Fruit fly (Drosophila melanogaster) whole organism, embryonic: Measurements from ENCODE around the gene CG9107.
A peak's percentile ranks its signal among the peaks of the same experiment; 100 is the strongest.

Experiments used
- BEAF-32 ChIP-seq: fragments of 200-800 bp; sonication (Bioruptor generic); optimal IDR thresholded peaks from 3 replicates; lab custom pipeline; 2017; ENCODE audit warnings: missing biosample characterization, missing genetic modification characterization, mild to moderate bottlenecking, moderate library complexity, missing genetic modification reagents
- CG10431 ChIP-seq: fragments of 200-800 bp; sonication (Bioruptor generic); optimal IDR thresholded peaks from 3 replicates; lab custom pipeline; 2018; ENCODE audit warnings: missing biosample characterization, mild to moderate bottlenecking, missing genetic modification characterization
- CG1233 ChIP-seq: fragments of 200-800 bp; sonication (Bioruptor generic); optimal IDR thresholded peaks from 4 replicates; lab custom pipeline; 2018; ENCODE audit warnings: missing biosample characterization, mild to moderate bottlenecking, missing genetic modification characterization
- CG1529 ChIP-seq: fragments of 200-800 bp; sonication (Bioruptor generic); optimal IDR thresholded peaks from 3 replicates; lab custom pipeline; 2018; ENCODE audit warnings: missing biosample characterization, missing genetic modification characterization
- CG1603 ChIP-seq: fragments of 200-800 bp; sonication (Bioruptor generic); optimal IDR thresholded peaks from 2 replicates; lab custom pipeline; 2019; ENCODE audit warnings: missing biosample characterization, mild to moderate bottlenecking, missing genetic modification characterization, moderate library complexity
- CG17328 ChIP-seq: fragments of 200-800 bp; sonication (Bioruptor generic); IDR thresholded peaks from 2 replicates; pipeline ENCODE4 v1.3.6; 2022; ENCODE audit warnings: missing biosample characterization, missing genetic modification characterization
- CG2116 ChIP-seq: fragments of 200-800 bp; sonication (Bioruptor generic); optimal IDR thresholded peaks from 3 replicates; lab custom pipeline; 2018; ENCODE audit warnings: missing biosample characterization, mild to moderate bottlenecking, missing genetic modification characterization
- CG31224 ChIP-seq: fragments of 200-800 bp; sonication (Bioruptor generic); IDR thresholded peaks from 2 replicates; pipeline ENCODE4 v1.3.6; 2022; ENCODE audit warnings: missing biosample characterization, missing genetic modification characterization
- CG34224 ChIP-seq: fragments of 200-800 bp; sonication (Bioruptor generic); IDR thresholded peaks from 3 replicates; pipeline ENCODE4 v1.3.6; 2022; ENCODE audit warnings: missing biosample characterization, missing genetic modification characterization; ENCODE audit not compliant: partially characterized antibody
- CG42726 ChIP-seq: fragments of 200-800 bp; sonication (Bioruptor generic); IDR thresholded peaks from 2 replicates; pipeline ENCODE4 v1.3.6; 2022; ENCODE audit warnings: missing biosample characterization, missing genetic modification characterization; ENCODE audit not compliant: partially characterized antibody
- CG4617 ChIP-seq: fragments of 200-800 bp; sonication (Bioruptor generic); optimal IDR thresholded peaks from 3 replicates; lab custom pipeline; 2016; ENCODE audit warnings: missing biosample characterization, missing genetic modification characterization, borderline replicate concordance
- CG6272 ChIP-seq: fragments of 200-800 bp; sonication (Bioruptor generic); IDR thresholded peaks from 2 replicates; pipeline ENCODE4 v1.3.6; 2022; ENCODE audit warnings: missing biosample characterization, missing genetic modification characterization
- CG6854 ChIP-seq: fragments of 200-800 bp; sonication (Bioruptor generic); optimal IDR thresholded peaks from 3 replicates; lab custom pipeline; 2017; ENCODE audit warnings: missing biosample characterization, mild to moderate bottlenecking, missing genetic modification characterization
- CG7963 ChIP-seq: fragments of 200-800 bp; sonication (Bioruptor generic); IDR thresholded peaks from 3 replicates; pipeline ENCODE4 v1.3.6; 2022; ENCODE audit warnings: missing biosample characterization, missing genetic modification characterization; ENCODE audit not compliant: partially characterized antibody
- CG8290 ChIP-seq, 3 experiments: fragments of 200-800 bp; sonication (Bioruptor generic); optimal IDR thresholded peaks; 2 replicates each; lab custom pipeline; 2016 to 2019; ENCODE audit warnings: missing biosample characterization in 3 of 3, missing genetic modification characterization in 3 of 3, mild to moderate bottlenecking in 2 of 3, moderate library complexity in 1 of 3
- CoRest ChIP-seq: fragments of 200-800 bp; sonication (Bioruptor generic); optimal IDR thresholded peaks from 3 replicates; lab custom pipeline; 2018; ENCODE audit warnings: missing biosample characterization, mild to moderate bottlenecking, missing genetic modification characterization, moderate library complexity
- CrebB ChIP-seq: fragments of 200-800 bp; sonication (Bioruptor generic); optimal IDR thresholded peaks from 3 replicates; lab custom pipeline; 2018; ENCODE audit warnings: missing biosample characterization, mild to moderate bottlenecking, missing genetic modification characterization
- Dp ChIP-seq: fragments of 200-800 bp; sonication (Bioruptor generic); optimal IDR thresholded peaks from 2 replicates; lab custom pipeline; 2018; ENCODE audit warnings: missing biosample characterization, mild to moderate bottlenecking, missing genetic modification characterization, moderate library complexity
- Elba2 ChIP-seq: fragments of 200-800 bp; sonication (Bioruptor generic); optimal IDR thresholded peaks from 3 replicates; lab custom pipeline; 2016; ENCODE audit warnings: missing biosample characterization, missing genetic modification characterization
- Ets97D ChIP-seq: fragments of 200-800 bp; sonication (Bioruptor generic); optimal IDR thresholded peaks from 3 replicates; lab custom pipeline; 2016; ENCODE audit warnings: missing biosample characterization, missing genetic modification characterization
- Fer3 ChIP-seq: fragments of 200-800 bp; sonication (Bioruptor generic); optimal IDR thresholded peaks from 2 replicates; lab custom pipeline; 2018; ENCODE audit warnings: missing biosample characterization, mild to moderate bottlenecking, missing genetic modification characterization, moderate library complexity
- Jarid2 ChIP-seq: fragments of 200-800 bp; sonication (Bioruptor generic); optimal IDR thresholded peaks from 3 replicates; lab custom pipeline; 2017; ENCODE audit warnings: mild to moderate bottlenecking, missing biosample characterization, missing genetic modification reagents, missing genetic modification characterization
- MBD-R2 ChIP-seq: fragments of 200-800 bp; sonication (Bioruptor generic); IDR thresholded peaks from 2 replicates; pipeline ENCODE4 v1.3.6; 2022; ENCODE audit warnings: missing biosample characterization, missing genetic modification characterization
- MESR4 ChIP-seq: fragments of 200-800 bp; sonication (Bioruptor generic); optimal IDR thresholded peaks from 2 replicates; lab custom pipeline; 2018; ENCODE audit warnings: missing biosample characterization, mild to moderate bottlenecking, missing genetic modification characterization, moderate library complexity
- Max ChIP-seq: fragments of 200-800 bp; sonication (Bioruptor generic); optimal IDR thresholded peaks from 2 replicates; lab custom pipeline; 2016; ENCODE audit warnings: missing biosample characterization, mild to moderate bottlenecking, missing genetic modification characterization
- Meics ChIP-seq: fragments of 200-800 bp; sonication (Bioruptor generic); optimal IDR thresholded peaks from 2 replicates; lab custom pipeline; 2017; ENCODE audit warnings: missing biosample characterization, mild to moderate bottlenecking, missing genetic modification characterization
- NFAT ChIP-seq: fragments of 200-800 bp; sonication (Bioruptor generic); IDR thresholded peaks from 2 replicates; pipeline ENCODE4 v1.3.6; 2022; ENCODE audit warnings: missing biosample characterization, missing genetic modification characterization
- Oaz ChIP-seq: fragments of 200-800 bp; sonication (Bioruptor generic); IDR thresholded peaks from 2 replicates; pipeline ENCODE4 v1.3.6; 2022; ENCODE audit warnings: missing biosample characterization, missing genetic modification characterization
- Spps ChIP-seq: fragments of 200-800 bp; sonication (Bioruptor generic); optimal IDR thresholded peaks from 2 replicates; lab custom pipeline; 2018; ENCODE audit warnings: missing biosample characterization, mild to moderate bottlenecking, missing genetic modification characterization
- Vsx1 ChIP-seq: fragments of 200-800 bp; sonication (Bioruptor generic); optimal IDR thresholded peaks from 2 replicates; lab custom pipeline; 2017; ENCODE audit warnings: missing biosample characterization, mild to moderate bottlenecking, missing genetic modification characterization, missing genetic modification reagents
- YL-1 ChIP-seq: fragments of 200-800 bp; sonication (Bioruptor generic); optimal IDR thresholded peaks from 3 replicates; lab custom pipeline; 2017; ENCODE audit warnings: missing biosample characterization, mild to moderate bottlenecking, missing genetic modification characterization
- abd-A ChIP-seq: fragments of 200-800 bp; sonication (Bioruptor generic); optimal IDR thresholded peaks from 3 replicates; lab custom pipeline; 2019; ENCODE audit warnings: missing biosample characterization, mild to moderate bottlenecking, missing genetic modification characterization, moderate library complexity
- amos ChIP-seq: fragments of 200-800 bp; sonication (Bioruptor generic); IDR thresholded peaks from 2 replicates; pipeline ENCODE4 v1.3.6; 2022; ENCODE audit warnings: missing biosample characterization, missing genetic modification characterization; ENCODE audit not compliant: partially characterized antibody
- ase ChIP-seq: fragments of 200-800 bp; sonication (Bioruptor generic); IDR thresholded peaks from 3 replicates; pipeline ENCODE4 v1.3.6; 2022; ENCODE audit warnings: missing biosample characterization, missing genetic modification characterization
- chinmo ChIP-seq: fragments of 200-800 bp; sonication (Bioruptor generic); IDR thresholded peaks from 4 replicates; pipeline ENCODE4 v1.3.6; 2022; ENCODE audit warnings: missing biosample characterization, missing genetic modification characterization; ENCODE audit not compliant: partially characterized antibody
- crp ChIP-seq, 2 experiments: fragments of 200-800 bp; sonication (Bioruptor generic); optimal IDR thresholded peaks; 2 replicates in 1 of 2; 3 replicates in 1 of 2; lab custom pipeline; 2017; ENCODE audit warnings: missing biosample characterization in 2 of 2, missing genetic modification characterization in 2 of 2, mild to moderate bottlenecking in 1 of 2, moderate library complexity in 1 of 2
- dan ChIP-seq: fragments of 200-800 bp; sonication (Bioruptor generic); IDR thresholded peaks from 2 replicates; pipeline ENCODE4 v1.3.6; 2022; ENCODE audit warnings: missing biosample characterization, missing genetic modification characterization
- danr ChIP-seq: fragments of 200-800 bp; sonication (Bioruptor generic); IDR thresholded peaks from 2 replicates; pipeline ENCODE4 v1.3.6; 2022; ENCODE audit warnings: missing biosample characterization, missing genetic modification characterization
- gcm2 ChIP-seq: fragments of 200-800 bp; sonication (Bioruptor generic); optimal IDR thresholded peaks from 2 replicates; lab custom pipeline; 2016; ENCODE audit warnings: missing biosample characterization, missing genetic modification characterization
- hbn ChIP-seq: fragments of 200-800 bp; sonication (Bioruptor generic); IDR thresholded peaks from 2 replicates; pipeline ENCODE4 v1.3.6; 2022; ENCODE audit warnings: missing biosample characterization, missing genetic modification characterization; ENCODE audit not compliant: partially characterized antibody
- kah ChIP-seq: fragments of 200-800 bp; sonication (Bioruptor generic); optimal IDR thresholded peaks from 2 replicates; lab custom pipeline; 2018; ENCODE audit warnings: missing biosample characterization, mild to moderate bottlenecking, missing genetic modification characterization
- klu ChIP-seq: fragments of 200-800 bp; sonication (Bioruptor generic); IDR thresholded peaks from 2 replicates; pipeline ENCODE4 v1.3.6; 2022; ENCODE audit warnings: missing biosample characterization, missing genetic modification characterization
- nom ChIP-seq: fragments of 200-800 bp; sonication (Bioruptor generic); optimal IDR thresholded peaks from 2 replicates; lab custom pipeline; 2017; ENCODE audit warnings: missing biosample characterization, missing genetic modification characterization, mild to moderate bottlenecking, moderate library complexity, missing genetic modification reagents
- p53 ChIP-seq: fragments of 200-800 bp; sonication (Bioruptor generic); optimal IDR thresholded peaks from 2 replicates; lab custom pipeline; 2016; ENCODE audit warnings: missing biosample characterization, missing genetic modification characterization
- pb ChIP-seq: fragments of 200-800 bp; sonication (Bioruptor generic); optimal IDR thresholded peaks from 3 replicates; lab custom pipeline; 2016; ENCODE audit warnings: missing biosample characterization, missing genetic modification characterization
- pum ChIP-seq: fragments of 200-800 bp; sonication (Bioruptor generic); optimal IDR thresholded peaks from 2 replicates; lab custom pipeline; 2016; ENCODE audit warnings: missing biosample characterization, missing genetic modification characterization
- ranshi ChIP-seq: fragments of 200-800 bp; sonication (Bioruptor generic); IDR thresholded peaks from 2 replicates; pipeline ENCODE4 v1.3.6; 2022; ENCODE audit warnings: missing biosample characterization, missing genetic modification characterization
- schlank ChIP-seq: fragments of 200-800 bp; sonication (Bioruptor generic); optimal IDR thresholded peaks from 2 replicates; lab custom pipeline; 2018; ENCODE audit warnings: missing biosample characterization, mild to moderate bottlenecking, missing genetic modification characterization
- sr ChIP-seq: fragments of 200-800 bp; sonication (Bioruptor generic); IDR thresholded peaks from 3 replicates; pipeline ENCODE4 v1.3.6; 2022; ENCODE audit warnings: missing biosample characterization, missing genetic modification characterization
- trem ChIP-seq: fragments of 200-800 bp; optimal IDR thresholded peaks from 3 replicates; lab custom pipeline; 2019; ENCODE audit warnings: missing biosample characterization, mild to moderate bottlenecking, missing genetic modification characterization, moderate library complexity

The CG9107 gene

DNA sequence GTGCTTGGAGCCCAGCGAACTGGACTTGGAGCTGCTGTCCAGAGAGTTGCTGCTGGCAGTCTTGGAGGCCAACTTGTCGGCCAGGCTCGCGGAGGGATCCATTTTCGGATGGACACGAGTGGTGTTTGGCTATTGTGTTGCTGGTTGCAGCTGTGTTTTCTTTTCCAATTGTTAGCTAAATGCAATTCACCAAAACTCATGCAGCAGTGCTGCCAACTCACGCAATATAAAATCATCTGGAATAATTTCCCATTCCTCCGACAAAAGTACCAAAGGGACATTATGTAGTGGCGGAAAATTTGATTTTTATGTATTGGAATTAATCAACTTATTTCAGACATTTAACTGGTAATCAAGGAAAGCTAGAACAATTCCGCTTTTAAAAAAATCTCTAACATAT, 12.4 kb upstream of the CG9107 start, which contains the start of gene mtm (continued):
- TF ChIP-seq amos: peak; percentile 18; the same call in 1 of the 2 replicates
- peak; percentile 99 for TF ChIP-seq trem (tag; lab: Kevin White, UChicago)
- no peak for TF ChIP-seq Jarid2 (GFP tag; lab: Kevin White, UChicago)
- peak; percentile 3 for TF ChIP-seq BEAF-32
- no peak for TF ChIP-seq dan (GFP tag; lab: Robert Waterston, UW)
- peak; percentile 40 to 91 for TF ChIP-seq crp (GFP tag; optimal IDR thresholded peaks at IDR 0.05; lab: Kevin White, UChicago)
- no peak for TF ChIP-seq CG31224
- no peak for TF ChIP-seq ranshi (GFP tag; lab: Robert Waterston, UW)
- TF ChIP-seq Max (GFP tag; lab: Kevin White, UChicago): no peak
- no peak for TF ChIP-seq pum
- TF ChIP-seq CG2116 (GFP tag; lab: Kevin White, UChicago): peak; percentile 12
- TF ChIP-seq Spps (tag; lab: Kevin White, UChicago): no peak
- no peak for TF ChIP-seq CG6272 (GFP tag; lab: Robert Waterston, UW)
- peak; percentile 45 for TF ChIP-seq Elba2 (GFP tag; lab: Kevin White, UChicago)
- TF ChIP-seq CG17328 (GFP tag; lab: Robert Waterston, UW): no peak
- no peak for TF ChIP-seq klu
- TF ChIP-seq chinmo (GFP tag; lab: Robert Waterston, UW): 0 out of 4 replicates have a peak, but pooled peaks have one; percentile 41
- TF ChIP-seq hbn (GFP tag; lab: Robert Waterston, UW): 0 out of 2 replicates have a peak, but pooled peaks have one; percentile 19
- TF ChIP-seq Meics (GFP tag; lab: Kevin White, UChicago): no peak
- no peak for TF ChIP-seq p53 (GFP tag; lab: Kevin White, UChicago)
- TF ChIP-seq gcm2: no peak
- no peak for TF ChIP-seq schlank (tag; lab: Kevin White, UChicago)
- no peak for TF ChIP-seq danr (GFP tag; lab: Robert Waterston, UW)
- TF ChIP-seq CG42726 (GFP tag; lab: Robert Waterston, UW): no peak
- no peak for TF ChIP-seq abd-A (tag; lab: Kevin White, UChicago)
- no peak for TF ChIP-seq CG8290 (GFP tag; optimal IDR thresholded peaks at IDR 0.05; lab: Kevin White, UChicago)
- no peak for TF ChIP-seq CG8290 (tag; optimal IDR thresholded peaks at IDR 0.05; lab: Kevin White, UChicago)
- no peak for TF ChIP-seq CG1233
- no peak for TF ChIP-seq Vsx1 (GFP tag; lab: Kevin White, UChicago)
- no peak for TF ChIP-seq CrebB (tag; lab: Kevin White, UChicago)
- TF ChIP-seq CG7963 (GFP tag; lab: Robert Waterston, UW): no peak
- no peak for TF ChIP-seq nom (GFP tag; lab: Kevin White, UChicago)
- TF ChIP-seq YL-1 (GFP tag; lab: Kevin White, UChicago): peak; percentile 47
- TF ChIP-seq Oaz (GFP tag; lab: Robert Waterston, UW): no peak
- peak; percentile 53 for TF ChIP-seq CG1603
- no peak for TF ChIP-seq CG10431
- TF ChIP-seq pb (GFP tag; lab: Kevin White, UChicago): no peak
- TF ChIP-seq Dp (GFP tag; lab: Kevin White, UChicago): peak; percentile 87
- TF ChIP-seq Fer3 (tag; lab: Kevin White, UChicago): no peak
- peak; percentile 74 for TF ChIP-seq MESR4 (GFP tag; lab: Kevin White, UChicago)
- TF ChIP-seq ase (GFP tag; lab: Robert Waterston, UW): no peak
- no peak for TF ChIP-seq NFAT (GFP tag; lab: Robert Waterston, UW)
- no peak for TF ChIP-seq CG6854
- TF ChIP-seq Ets97D (GFP tag; lab: Kevin White, UChicago): peak; percentile 43
- TF ChIP-seq sr (GFP tag; lab: Robert Waterston, UW): no peak
- TF ChIP-seq CG4617: peak; percentile 67
- peak; percentile 95 for TF ChIP-seq MBD-R2 (GFP tag; lab: Robert Waterston, UW)
- TF ChIP-seq CG1529: no peak
- no peak for TF ChIP-seq CoRest
- peak; percentile 35 for TF ChIP-seq kah
- TF ChIP-seq CG34224: no peak
